Worm (Caenorhabditis elegans): ENCODE results near the gene mrt-2.

The mrt-2 gene

ce11 chrIII:11719400-11719875, 27.1 kb upstream of the mrt-2 start, which contains the start of the genes elb-1 and Y41C4A.11 (continued):
- no peak for TF ChIP-seq pbrm-1 (GFP tag; IDR thresholded peaks at IDR 0.05)
- no peak for TF ChIP-seq F52B5.7 (tag; optimal IDR thresholded peaks at IDR 0.05)
- 0 out of 2 replicates have a peak, but pooled peaks have one; percentile 20 for TF ChIP-seq D2030.7 (GFP tag; IDR thresholded peaks at IDR 0.05)
- no peak for TF ChIP-seq athp-1 (tag; optimal IDR thresholded peaks at IDR 0.05)
- no peak for TF ChIP-seq aptf-2 (GFP tag; conservative IDR thresholded peaks at IDR 0.05)
- no peak for TF ChIP-seq nhr-27 (tag; optimal IDR thresholded peaks at IDR 0.05)
- no peak for TF ChIP-seq snpc-1.1 (tag; optimal IDR thresholded peaks at IDR 0.05; ENCODE audit: insufficient read depth)
- no peak for TF ChIP-seq zim-3 (tag; optimal IDR thresholded peaks at IDR 0.05)
- TF ChIP-seq attf-6 (GFP tag; IDR thresholded peaks at IDR 0.05), result no peak
- TF ChIP-seq cebp-2 (GFP tag; IDR thresholded peaks at IDR 0.05), result no peak
- TF ChIP-seq rec-8 (tag; optimal IDR thresholded peaks at IDR 0.05), result no peak
- TF ChIP-seq akir-1 (GFP tag; optimal IDR thresholded peaks at IDR 0.05), result no peak
- no peak for TF ChIP-seq cebp-1 (GFP tag; IDR thresholded peaks at IDR 0.05)
- TF ChIP-seq cebp-1 (tag; optimal IDR thresholded peaks at IDR 0.05), result peak; percentile 29
- TF ChIP-seq unc-62 (GFP tag; optimal IDR thresholded peaks at IDR 0.05), result no peak
- peak; percentile 19 for TF ChIP-seq tbp1 (GFP tag; optimal IDR thresholded peaks at IDR 0.05)
- no peak for TF ChIP-seq nhr-120 (GFP tag; IDR thresholded peaks at IDR 0.05)
- TF ChIP-seq bed-2 (GFP tag; IDR thresholded peaks at IDR 0.05), result no peak
- no peak for TF ChIP-seq mxl-1 (tag; optimal IDR thresholded peaks at IDR 0.05)
- TF ChIP-seq T26A5.8 (tag; optimal IDR thresholded peaks at IDR 0.05), result no peak
- TF ChIP-seq nfya-2 (GFP tag; IDR thresholded peaks at IDR 0.05), result no peak
- TF ChIP-seq die-1 (tag; optimal IDR thresholded peaks at IDR 0.05), result no peak
- no peak for TF ChIP-seq ztf-22 (GFP tag; optimal IDR thresholded peaks at IDR 0.05)
- TF ChIP-seq ZK185.1 (tag; optimal IDR thresholded peaks at IDR 0.05; ENCODE audit: poor library complexity, severe bottlenecking), result no peak
- TF ChIP-seq lag-1 (GFP tag; IDR thresholded peaks at IDR 0.05), result no peak
- TF ChIP-seq nhr-80 (tag; optimal IDR thresholded peaks at IDR 0.05), result no peak
- no peak for TF ChIP-seq mel-28 (tag; optimal IDR thresholded peaks at IDR 0.05; ENCODE audit: borderline replicate concordance)
- TF ChIP-seq dpl-1 (GFP tag; optimal IDR thresholded peaks at IDR 0.05), result peak; percentile 87

- TF ChIP-seq ceh-58 (GFP tag; IDR thresholded peaks at IDR 0.05) (no peak), chd-7 (tag; optimal IDR thresholded peaks at IDR 0.05) (no peak), attf-3 (GFP tag; conservative IDR thresholded peaks at IDR 0.05) (no peak), lsl-1 (GFP tag; optimal IDR thresholded peaks at IDR 0.05) (no peak), lag-1 (GFP tag; IDR thresholded peaks at IDR 0.05) (no peak), lin-26 (GFP tag; IDR thresholded peaks at IDR 0.05) (no peak), pha-4 (tag; optimal IDR thresholded peaks at IDR 0.05) (no peak), F10E7.11 (tag; optimal IDR thresholded peaks at IDR 0.05) (no peak), mes-4 (tag; optimal IDR thresholded peaks at IDR 0.05) (no peak), hmg-20 (GFP tag; IDR thresholded peaks at IDR 0.05) (no peak), fkh-3 (tag; optimal IDR thresholded peaks at IDR 0.05) (no peak), sea-2 (GFP tag; IDR thresholded peaks at IDR 0.05) (no peak), B0035.1 (tag; optimal IDR thresholded peaks at IDR 0.05) (no peak), nhr-80 (tag; optimal IDR thresholded peaks at IDR 0.05) (peak; percentile 19), let-607 (tag; optimal IDR thresholded peaks at IDR 0.05) (peak; percentile 96), hlh-26 (GFP tag; conservative IDR thresholded peaks at IDR 0.05) (no peak), xnd-1 (tag; optimal IDR thresholded peaks at IDR 0.05) (no peak), athp-1 (tag; optimal IDR thresholded peaks at IDR 0.05) (no peak), ets-4 (GFP tag; optimal IDR thresholded peaks at IDR 0.05) (no peak), mcd-1 (GFP tag; IDR thresholded peaks at IDR 0.05) (0 out of 2 replicates have a peak, but pooled peaks have one; percentile 7), cebp-1 (GFP tag; IDR thresholded peaks at IDR 0.05) (no peak), cebp-1 (tag; optimal IDR thresholded peaks at IDR 0.05) (peak; percentile 75), B0019.2 (GFP tag; conservative IDR thresholded peaks at IDR 0.05) (no peak), madf-10 (tag; optimal IDR thresholded peaks at IDR 0.05) (no peak)
These were observed 25.2 kb upstream of the mrt-2 start, which contains the start of gene Y41C4A.32 for ce11 chrIII:11721405-11721804. Y41C4A.32 (plus strand) TSS chrIII:11721706.

Measured in whole organism, young adult.